Worm (Caenorhabditis elegans) whole organism, L4 larva: Measurements from ENCODE around the gene sym-3.

ENCODE experiments used
- F10B5.3 ChIP-seq: sonication (generic microtip); optimal IDR thresholded peaks from 2 replicates; lab custom pipeline; 2016; ENCODE audit warnings: mild to moderate bottlenecking, missing genetic modification characterization, missing compliant biosample characterization
- F44E2.7 ChIP-seq: fragments of 200-800 bp; sonication (Bioruptor generic); IDR thresholded peaks from 2 replicates; pipeline ENCODE4 v2.1.2; 2022; ENCODE audit warnings: missing genetic modification characterization, missing compliant biosample characterization
- T20F7.1 ChIP-seq: fragments of 200-800 bp; sonication (Bioruptor generic); optimal IDR thresholded peaks from 2 replicates; lab custom pipeline; 2018; ENCODE audit warnings: mild to moderate bottlenecking, missing genetic modification characterization, missing compliant biosample characterization
- T26A8.4 ChIP-seq: fragments of 200-800 bp; sonication (Bioruptor generic); IDR thresholded peaks from 2 replicates; pipeline ENCODE4 v1.3.6; 2022; ENCODE audit warnings: missing genetic modification characterization, missing compliant biosample characterization
- Y5F2A.4 ChIP-seq: fragments of 200-800 bp; sonication (Bioruptor generic); optimal IDR thresholded peaks from 2 replicates; lab custom pipeline; 2018; ENCODE audit warnings: mild to moderate bottlenecking, missing genetic modification characterization, missing compliant biosample characterization
- ZK337.2 ChIP-seq: fragments of 200-800 bp; sonication (Bioruptor generic); IDR thresholded peaks from 2 replicates; pipeline ENCODE4 v1.3.6; 2022; ENCODE audit warnings: missing genetic modification reagents, missing genetic modification characterization, missing compliant biosample characterization
- aha-1 ChIP-seq: fragments of 150-350 bp; peaks from one replicate; lab custom pipeline; 2014; ENCODE audit warnings: missing biosample characterization, missing genetic modification characterization
- ama-1 ChIP-seq: fragments of 150-350 bp; optimal IDR thresholded peaks from 2 replicates; lab custom pipeline; 2014; ENCODE audit warnings: inconsistent platforms, mixed read lengths
- ceh-28 ChIP-seq: fragments of 150-350 bp; optimal IDR thresholded peaks from 2 replicates; lab custom pipeline; 2014; ENCODE audit warnings: missing biosample characterization, missing genetic modification reagents, missing genetic modification characterization
- ceh-44 ChIP-seq: fragments of 200-800 bp; sonication (Bioruptor generic); IDR thresholded peaks from 2 replicates; pipeline ENCODE4 v1.3.6; 2022; ENCODE audit warnings: missing genetic modification reagents, missing genetic modification characterization, missing compliant biosample characterization
- ceh-82 ChIP-seq: sonication (generic microtip); optimal IDR thresholded peaks from 2 replicates; lab custom pipeline; 2017; ENCODE audit warnings: missing biosample characterization, missing genetic modification characterization
- ces-1 ChIP-seq: fragments of 150-350 bp; sonication (generic microtip); optimal IDR thresholded peaks from 4 replicates; lab custom pipeline; 2014; ENCODE audit warnings: missing biosample characterization, missing genetic modification reagents, missing genetic modification characterization
- ctbp-1 ChIP-seq: fragments of 200-800 bp; sonication (Bioruptor generic); IDR thresholded peaks from 2 replicates; pipeline ENCODE4 v1.3.6; 2022; ENCODE audit warnings: missing genetic modification reagents, missing genetic modification characterization, missing compliant biosample characterization
- daf-8 ChIP-seq: fragments of 200-800 bp; sonication (Bioruptor generic); IDR thresholded peaks from 2 replicates; pipeline ENCODE4 v1.3.6; 2022; ENCODE audit warnings: missing genetic modification characterization, missing compliant biosample characterization
- dmd-8 ChIP-seq: fragments of 200-800 bp; sonication (Bioruptor generic); IDR thresholded peaks from 2 replicates; pipeline ENCODE4 v1.3.6; 2022; ENCODE audit warnings: missing genetic modification characterization, missing compliant biosample characterization
- dve-1 ChIP-seq: sonication (generic microtip); optimal IDR thresholded peaks from 2 replicates; lab custom pipeline; 2017; ENCODE audit warnings: antibody characterized with exemption, mild to moderate bottlenecking, missing genetic modification characterization, missing compliant biosample characterization; ENCODE audit not compliant: insufficient read depth
- egl-43 ChIP-seq: fragments of 200-800 bp; sonication (Bioruptor generic); IDR thresholded peaks from 2 replicates; pipeline ENCODE4 v1.3.6; 2022; ENCODE audit warnings: missing genetic modification reagents, missing genetic modification characterization, missing compliant biosample characterization
- fkh-10 ChIP-seq: fragments of 150-350 bp; optimal IDR thresholded peaks from 2 replicates; lab custom pipeline; 2014; ENCODE audit warnings: missing biosample characterization, missing genetic modification reagents, missing genetic modification characterization
- gei-8 ChIP-seq: fragments of 200-800 bp; sonication (Bioruptor generic); optimal IDR thresholded peaks from 2 replicates; lab custom pipeline; 2018; ENCODE audit warnings: mild to moderate bottlenecking, missing genetic modification characterization, missing compliant biosample characterization
- hif-1 ChIP-seq, 2 experiments: sonication (generic microtip); optimal IDR thresholded peaks; 2 replicates each; lab custom pipeline; 2016 to 2017; ENCODE audit warnings: missing compliant biosample characterization in 2 of 2, missing genetic modification characterization in 2 of 2, missing genetic modification reagents in 2 of 2, missing genotype in 2 of 2, mild to moderate bottlenecking in 1 of 2
- lim-7 ChIP-seq: fragments of 200-800 bp; sonication (Bioruptor generic); IDR thresholded peaks from 2 replicates; pipeline ENCODE4 v1.3.6; 2022; ENCODE audit warnings: missing genetic modification characterization, missing compliant biosample characterization
- lin-1 ChIP-seq: fragments of 200-800 bp; sonication (Bioruptor generic); IDR thresholded peaks from 2 replicates; pipeline ENCODE4 v1.3.6; 2022; ENCODE audit warnings: missing genetic modification reagents, missing genetic modification characterization, missing compliant biosample characterization
- lin-13 ChIP-seq: fragments of 150-350 bp; optimal IDR thresholded peaks from 2 replicates; lab custom pipeline; 2014; ENCODE audit warnings: missing biosample characterization, missing genetic modification reagents, missing genetic modification characterization
- lin-29 ChIP-seq: fragments of 200-800 bp; sonication (Bioruptor generic); IDR thresholded peaks from 2 replicates; pipeline ENCODE4 v1.3.6; 2022; ENCODE audit warnings: missing genetic modification reagents, missing genetic modification characterization, missing compliant biosample characterization
- lin-39 ChIP-seq: fragments of 150-350 bp; optimal IDR thresholded peaks from 2 replicates; lab custom pipeline; 2014; ENCODE audit warnings: missing biosample characterization, missing genetic modification reagents, missing genetic modification characterization
- madf-5 ChIP-seq, 2 experiments: fragments of 200-800 bp; sonication (Bioruptor generic); IDR thresholded peaks; 2 replicates each; pipeline ENCODE4 v1.3.6; 2022; ENCODE audit warnings: missing compliant biosample characterization in 2 of 2, missing genetic modification characterization in 2 of 2
- madf-9 ChIP-seq: fragments of 200-800 bp; sonication (Bioruptor generic); conservative IDR thresholded peaks from 2 replicates; pipeline ENCODE4 v1.3.6; 2022; ENCODE audit warnings: missing genetic modification reagents, missing genetic modification characterization, missing compliant biosample characterization
- mdt-29 ChIP-seq: fragments of 200-800 bp; sonication (Bioruptor generic); IDR thresholded peaks from 2 replicates; pipeline ENCODE4 v1.3.6; 2022; ENCODE audit warnings: missing genetic modification reagents, missing genetic modification characterization, missing compliant biosample characterization
- mes-2 ChIP-seq: sonication (generic microtip); optimal IDR thresholded peaks from 2 replicates; lab custom pipeline; 2016; ENCODE audit warnings: missing genotype, mild to moderate bottlenecking, missing genetic modification characterization, missing compliant biosample characterization; ENCODE audit not compliant: poor library complexity, severe bottlenecking
- nhr-102 ChIP-seq: sonication (generic microtip); optimal IDR thresholded peaks from 2 replicates; lab custom pipeline; 2016; ENCODE audit warnings: mild to moderate bottlenecking, missing genetic modification characterization, moderate library complexity, missing compliant biosample characterization
- nhr-111 ChIP-seq: fragments of 200-800 bp; sonication (Bioruptor generic); optimal IDR thresholded peaks from 2 replicates; lab custom pipeline; 2018; ENCODE audit warnings: mild to moderate bottlenecking, missing genetic modification characterization, missing compliant biosample characterization
- nhr-237 ChIP-seq: sonication (generic microtip); optimal IDR thresholded peaks from 2 replicates; lab custom pipeline; 2017; ENCODE audit warnings: missing biosample characterization, missing genetic modification characterization
- nhr-42 ChIP-seq: fragments of 200-800 bp; sonication (Bioruptor generic); IDR thresholded peaks from 2 replicates; pipeline ENCODE4 v1.3.6; 2022; ENCODE audit warnings: missing genetic modification characterization, missing compliant biosample characterization
- nhr-48 ChIP-seq: sonication (generic microtip); optimal IDR thresholded peaks from 2 replicates; lab custom pipeline; 2016; ENCODE audit warnings: mild to moderate bottlenecking, missing genetic modification characterization, missing compliant biosample characterization
- nhr-6 ChIP-seq: fragments of 150-350 bp; optimal IDR thresholded peaks from 2 replicates; lab custom pipeline; 2014; ENCODE audit warnings: missing biosample characterization, missing genetic modification characterization
- nhr-77 ChIP-seq: fragments of 150-350 bp; optimal IDR thresholded peaks from 2 replicates; lab custom pipeline; 2014; ENCODE audit warnings: missing biosample characterization, missing genetic modification characterization
- pha-4 ChIP-seq, 2 experiments: fragments of 150-350 bp in 1 of 2; fragments of 200-800 bp in 1 of 2; sonication (Bioruptor generic) in 1 of 2; IDR thresholded peaks in 1 of 2; optimal IDR thresholded peaks in 1 of 2; 2 replicates each; pipeline versions ENCODE4 v1.3.6 to Lab custom; 2014 to 2022; ENCODE audit warnings: missing genetic modification characterization in 2 of 2, missing genetic modification reagents in 2 of 2, missing biosample characterization in 1 of 2, missing compliant biosample characterization in 1 of 2
- pqm-1 ChIP-seq: sonication (generic microtip); optimal IDR thresholded peaks from 2 replicates; lab custom pipeline; 2017; ENCODE audit warnings: missing biosample characterization, missing genetic modification characterization
- rbr-2 ChIP-seq: sonication (generic microtip); optimal IDR thresholded peaks from 2 replicates; lab custom pipeline; 2016; ENCODE audit warnings: missing genotype, missing genetic modification characterization, missing compliant biosample characterization
- saeg-2 ChIP-seq: fragments of 200-800 bp; sonication (Bioruptor generic); IDR thresholded peaks from 2 replicates; pipeline ENCODE4 v1.3.6; 2022; ENCODE audit warnings: missing genetic modification reagents, missing genetic modification characterization, missing compliant biosample characterization
- set-16 ChIP-seq: fragments of 200-800 bp; sonication (Bioruptor generic); IDR thresholded peaks from 2 replicates; pipeline ENCODE4 v1.3.6; 2022; ENCODE audit warnings: missing genetic modification reagents, missing genetic modification characterization, missing compliant biosample characterization
- snpc-4 ChIP-seq: fragments of 150-350 bp; optimal IDR thresholded peaks from 2 replicates; lab custom pipeline; 2014; ENCODE audit warnings: missing biosample characterization, missing genetic modification characterization
- spr-3 ChIP-seq: fragments of 200-800 bp; sonication (Bioruptor generic); optimal IDR thresholded peaks from 2 replicates; lab custom pipeline; 2018; ENCODE audit warnings: mild to moderate bottlenecking, missing genetic modification characterization, missing compliant biosample characterization
- tra-1 ChIP-seq: fragments of 200-800 bp; sonication (Bioruptor generic); IDR thresholded peaks from 2 replicates; pipeline ENCODE4 v1.3.6; 2022; ENCODE audit warnings: missing genetic modification reagents, missing genetic modification characterization, missing compliant biosample characterization
- unc-39 ChIP-seq: sonication (generic microtip); optimal IDR thresholded peaks from 2 replicates; lab custom pipeline; 2017; ENCODE audit warnings: missing biosample characterization, missing genetic modification characterization
- zfp-3 ChIP-seq: fragments of 200-800 bp; sonication (Bioruptor generic); conservative IDR thresholded peaks from 2 replicates; pipeline ENCODE4 v1.3.6; 2022; ENCODE audit warnings: missing genetic modification reagents, missing genetic modification characterization, missing compliant biosample characterization
- zip-11 ChIP-seq: fragments of 200-800 bp; sonication (Bioruptor generic); IDR thresholded peaks from 2 replicates; pipeline ENCODE4 v1.3.6; 2022; ENCODE audit warnings: missing genetic modification characterization, missing compliant biosample characterization
- ztf-11 ChIP-seq: fragments of 150-350 bp; optimal IDR thresholded peaks from 2 replicates; lab custom pipeline; 2014; ENCODE audit warnings: missing biosample characterization, missing genetic modification characterization

Gene sym-3

ce11 chrX:5772538-5773154, 925 bp upstream of the sym-3 start:
- TF ChIP-seq T26A8.4 (GFP tag; lab: Robert Waterston, UW) = no peak
- peak; percentile 61 for TF ChIP-seq aha-1 (tag; lab: Kevin White, UChicago)
- TF ChIP-seq pha-4 (GFP tag; IDR thresholded peaks at IDR 0.05; lab: Robert Waterston, UW) = peak; percentile 49; the same call in 1 of the 2 replicates
- TF ChIP-seq pha-4 (tag; optimal IDR thresholded peaks at IDR 0.05; lab: Kevin White, UChicago) = no peak
- no peak for TF ChIP-seq nhr-6

ce11 chrX:5775804-5776252, 2.3 kb downstream of the sym-3 start:
- TF ChIP-seq lin-13 (GFP tag; lab: Kevin White, UChicago) (peak; percentile 51), zip-11 (GFP tag; lab: Robert Waterston, UW) (no peak), ceh-82 (no peak), ceh-28 (tag; lab: Kevin White, UChicago) (no peak), tra-1 (0 out of 2 replicates have a peak, but pooled peaks have one; percentile 53), saeg-2 (GFP tag; lab: Robert Waterston, UW) (no peak), gei-8 (GFP tag; lab: Kevin White, UChicago) (no peak), zfp-3 (GFP tag; lab: Robert Waterston, UW) (no peak), Y5F2A.4 (GFP tag; lab: Kevin White, UChicago) (no peak), ztf-11 (tag; lab: Kevin White, UChicago) (no peak), nhr-42 (no peak), hif-1 (tag; optimal IDR thresholded peaks at IDR 0.05; lab: Kevin White, UChicago) (peak in 1 of 2 experiments; percentile 29), unc-39 (tag; lab: Kevin White, UChicago) (no peak), set-16 (GFP tag; lab: Robert Waterston, UW) (no peak; the same call in 1 of the 2 replicates), T26A8.4 (GFP tag; lab: Robert Waterston, UW) (no peak), mdt-29 (no peak), lim-7 (GFP tag; lab: Robert Waterston, UW) (no peak), daf-8 (GFP tag; lab: Robert Waterston, UW) (no peak), ama-1 (lab: Kevin White, UChicago) (no peak), ces-1 (GFP tag; lab: Kevin White, UChicago) (no peak), snpc-4 (no peak), dve-1 (tag; lab: Kevin White, UChicago) (peak; percentile 63), ZK337.2 (GFP tag; lab: Robert Waterston, UW) (no peak), nhr-111 (GFP tag; lab: Kevin White, UChicago) (no peak), lin-1 (no peak), pha-4 (GFP tag; IDR thresholded peaks at IDR 0.05; lab: Robert Waterston, UW) (no peak), pha-4 (tag; optimal IDR thresholded peaks at IDR 0.05; lab: Kevin White, UChicago) (no peak), rbr-2 (tag; lab: Kevin White, UChicago) (peak; percentile 71), dmd-8 (GFP tag; lab: Robert Waterston, UW) (no peak), aha-1 (tag; lab: Kevin White, UChicago) (peak; percentile 35), pqm-1 (tag; lab: Kevin White, UChicago) (peak; percentile 21), T20F7.1 (GFP tag; lab: Kevin White, UChicago) (no peak), F44E2.7 (GFP tag; lab: Robert Waterston, UW) (no peak), F10B5.3 (tag; lab: Kevin White, UChicago) (no peak), lin-29 (no peak; the same call in 1 of the 2 replicates), lin-39 (tag; lab: Kevin White, UChicago) (no peak), madf-9 (GFP tag; lab: Robert Waterston, UW) (no peak), mes-2 (tag; lab: Kevin White, UChicago) (no peak), fkh-10 (peak; percentile 54), ceh-44 (GFP tag; lab: Robert Waterston, UW) (no peak), spr-3 (GFP tag; lab: Kevin White, UChicago) (no peak), nhr-102 (tag; lab: Kevin White, UChicago) (no peak), madf-5 (GFP tag; IDR thresholded peaks at IDR 0.05; lab: Robert Waterston, UW) (no peak), egl-43 (no peak), nhr-77 (tag; lab: Kevin White, UChicago) (peak; percentile 76), nhr-237 (tag; lab: Kevin White, UChicago) (no peak), ctbp-1 (GFP tag; lab: Robert Waterston, UW) (0 out of 2 replicates have a peak, but pooled peaks have one; percentile 42), nhr-48 (no peak)
